Worm (Caenorhabditis elegans) whole organism, L4 larva: ENCODE measurements around the gene maph-1.3.

ENCODE experiments used
- lin-13 ChIP-seq: fragments of 150-350 bp; optimal IDR thresholded peaks from 2 replicates; lab custom pipeline; 2014; ENCODE audit warnings: missing biosample characterization, missing genetic modification reagents, missing genetic modification characterization
- pqm-1 ChIP-seq: sonication (generic microtip); optimal IDR thresholded peaks from 2 replicates; lab custom pipeline; 2017; ENCODE audit warnings: missing biosample characterization, missing genetic modification characterization
- zag-1 ChIP-seq: fragments of 150-350 bp; optimal IDR thresholded peaks from 2 replicates; lab custom pipeline; 2014; ENCODE audit warnings: missing biosample characterization, missing genetic modification characterization
- ztf-11 ChIP-seq: fragments of 150-350 bp; optimal IDR thresholded peaks from 2 replicates; lab custom pipeline; 2014; ENCODE audit warnings: missing biosample characterization, missing genetic modification characterization
- ztf-7 ChIP-seq: fragments of 150-350 bp; optimal IDR thresholded peaks from 2 replicates; lab custom pipeline; 2014; ENCODE audit warnings: missing biosample characterization, missing genetic modification characterization

ce11 chrIII:3893992-3894391 is 49.3 kb downstream of the maph-1.3 start:
- TF ChIP-seq ztf-11 (tag; lab: Kevin White, UChicago) = no peak
- TF ChIP-seq zag-1 (tag; lab: Kevin White, UChicago) = no peak
- TF ChIP-seq lin-13 (GFP tag; lab: Kevin White, UChicago) = no peak
- peak; percentile 51 for TF ChIP-seq pqm-1 (tag; lab: Kevin White, UChicago)
- no peak for TF ChIP-seq ztf-7 (tag; lab: Kevin White, UChicago)
